Worm (Caenorhabditis elegans): ENCODE results near the gene F48A11.4.

DNA sequence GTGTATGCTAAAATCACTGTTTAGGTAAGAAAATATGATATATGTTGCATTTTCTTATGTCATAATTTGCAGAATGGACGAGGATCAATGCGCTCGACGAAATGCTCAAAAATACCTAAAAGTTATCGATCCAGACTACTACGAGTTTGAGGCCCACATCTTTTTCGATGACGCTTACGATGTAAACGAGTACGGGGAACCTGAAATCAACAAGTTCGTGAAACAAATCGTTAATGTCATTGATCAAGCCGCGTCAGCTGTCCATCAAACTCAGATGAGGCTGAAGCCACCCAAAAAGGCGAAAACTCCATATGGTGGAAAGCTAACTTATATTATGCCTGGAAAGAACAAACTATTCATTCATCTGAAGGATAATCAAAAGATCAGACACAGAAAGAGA, 8.3 kb downstream of the F48A11.4 start:
- TF ChIP-seq him-1 (tag; optimal IDR thresholded peaks at IDR 0.05) (no peak), dao-5 (tag; optimal IDR thresholded peaks at IDR 0.05) (no peak), W03F9.2 (tag; optimal IDR thresholded peaks at IDR 0.05) (no peak)

Data from whole organism, L4/young adult.